Worm (Caenorhabditis elegans) whole organism, L2 larva: ENCODE data around the gene fbxa-4.
A peak's percentile ranks its signal among the peaks of the same experiment; 100 is the strongest.

Experiments used
- C34F6.9 ChIP-seq: fragments of 150-350 bp; optimal IDR thresholded peaks from 2 replicates; lab custom pipeline; 2014; ENCODE audit warnings: missing biosample characterization, missing genetic modification characterization
- F13H6.1 ChIP-seq: sonication (generic microtip); optimal IDR thresholded peaks from 2 replicates; lab custom pipeline; 2016; ENCODE audit warnings: missing genetic modification characterization, missing compliant biosample characterization
- R02D3.7 ChIP-seq: fragments of 150-350 bp; optimal IDR thresholded peaks from 2 replicates; lab custom pipeline; 2014; ENCODE audit warnings: missing biosample characterization, missing genetic modification characterization
- alr-1 ChIP-seq: fragments of 150-350 bp; optimal IDR thresholded peaks from 2 replicates; lab custom pipeline; 2014; ENCODE audit warnings: missing biosample characterization, missing genetic modification characterization
- aly-2 ChIP-seq: fragments of 150-350 bp; optimal IDR thresholded peaks from 2 replicates; lab custom pipeline; 2014; ENCODE audit warnings: missing biosample characterization, missing genetic modification characterization
- blmp-1 ChIP-seq: sonication (generic microtip); optimal IDR thresholded peaks from 2 replicates; lab custom pipeline; 2017; ENCODE audit warnings: missing genetic modification characterization, mild to moderate bottlenecking, missing compliant biosample characterization, antibody characterized with exemption, moderate library complexity; ENCODE audit not compliant: insufficient read depth
- ceh-16 ChIP-seq: fragments of 150-350 bp; optimal IDR thresholded peaks from 2 replicates; lab custom pipeline; 2014; ENCODE audit warnings: missing biosample characterization, missing genetic modification characterization
- ceh-82 ChIP-seq: fragments of 150-350 bp; optimal IDR thresholded peaks from 2 replicates; lab custom pipeline; 2014; ENCODE audit warnings: missing biosample characterization, missing genetic modification characterization
- crh-2 ChIP-seq: sonication (generic microtip); optimal IDR thresholded peaks from 2 replicates; lab custom pipeline; 2017; ENCODE audit warnings: missing biosample characterization, missing genetic modification characterization
- elt-1 ChIP-seq: fragments of 150-350 bp; optimal IDR thresholded peaks from 2 replicates; lab custom pipeline; 2014; ENCODE audit warnings: missing biosample characterization, missing genetic modification characterization
- elt-3 ChIP-seq: sonication (generic microtip); optimal IDR thresholded peaks from 2 replicates; lab custom pipeline; 2017; ENCODE audit warnings: missing biosample characterization, missing genetic modification characterization
- fos-1 ChIP-seq: fragments of 150-350 bp; optimal IDR thresholded peaks from 2 replicates; lab custom pipeline; 2014; ENCODE audit warnings: missing biosample characterization, missing genetic modification characterization
- gmeb-1 ChIP-seq: fragments of 150-350 bp; optimal IDR thresholded peaks from 2 replicates; lab custom pipeline; 2014; ENCODE audit warnings: missing biosample characterization, missing genetic modification characterization
- lin-11 ChIP-seq: fragments of 150-350 bp; sonication (generic microtip); optimal IDR thresholded peaks from 2 replicates; lab custom pipeline; 2014; ENCODE audit warnings: missing biosample characterization, missing genetic modification characterization, inconsistent platforms, mixed read lengths
- lin-13 ChIP-seq: fragments of 150-350 bp; optimal IDR thresholded peaks from 2 replicates; lab custom pipeline; 2014; ENCODE audit warnings: missing biosample characterization, missing genetic modification reagents, missing genetic modification characterization
- lin-39 ChIP-seq: fragments of 150-350 bp; optimal IDR thresholded peaks from 2 replicates; lab custom pipeline; 2014; ENCODE audit warnings: missing biosample characterization, missing genetic modification reagents, missing genetic modification characterization
- lsy-2 ChIP-seq, 2 experiments: fragments of 150-350 bp in 1 of 2; sonication (generic microtip) in 1 of 2; optimal IDR thresholded peaks; 2 replicates each; lab custom pipeline; 2014 to 2017; ENCODE audit warnings: missing biosample characterization in 2 of 2, missing genetic modification characterization in 2 of 2
- mab-5 ChIP-seq: fragments of 150-350 bp; optimal IDR thresholded peaks from 2 replicates; lab custom pipeline; 2014; ENCODE audit warnings: missing biosample characterization, missing genetic modification characterization
- mdl-1 ChIP-seq, 2 experiments: fragments of 150-350 bp in 1 of 2; sonication (generic microtip) in 1 of 2; optimal IDR thresholded peaks; 2 replicates each; lab custom pipeline; 2017; ENCODE audit warnings: missing biosample characterization in 2 of 2, missing genetic modification characterization in 2 of 2
- nhr-10 ChIP-seq: sonication (generic microtip); optimal IDR thresholded peaks from 2 replicates; lab custom pipeline; 2017; ENCODE audit warnings: missing biosample characterization, missing genetic modification characterization
- nhr-12 ChIP-seq: fragments of 150-350 bp; optimal IDR thresholded peaks from 2 replicates; lab custom pipeline; 2014; ENCODE audit warnings: missing biosample characterization, missing genetic modification characterization
- nhr-129 ChIP-seq: fragments of 150-350 bp; optimal IDR thresholded peaks from 2 replicates; lab custom pipeline; 2014; ENCODE audit warnings: missing biosample characterization, missing genetic modification characterization
- nhr-23 ChIP-seq: fragments of 150-350 bp; optimal IDR thresholded peaks from 2 replicates; lab custom pipeline; 2014; ENCODE audit warnings: missing biosample characterization, missing genetic modification reagents, missing genetic modification characterization
- nhr-25 ChIP-seq: fragments of 150-350 bp; sonication (generic microtip); optimal IDR thresholded peaks from 3 replicates; lab custom pipeline; 2014; ENCODE audit warnings: missing biosample characterization, missing genetic modification characterization
- nhr-77 ChIP-seq: fragments of 150-350 bp; optimal IDR thresholded peaks from 2 replicates; lab custom pipeline; 2014; ENCODE audit warnings: missing biosample characterization, missing genetic modification characterization
- peb-1 ChIP-seq: fragments of 150-350 bp; optimal IDR thresholded peaks from 2 replicates; lab custom pipeline; 2014; ENCODE audit warnings: missing biosample characterization, missing genetic modification characterization
- sem-4 ChIP-seq: fragments of 150-350 bp; optimal IDR thresholded peaks from 2 replicates; lab custom pipeline; 2014; ENCODE audit warnings: missing biosample characterization, missing genetic modification reagents, missing genetic modification characterization
- skn-1 ChIP-seq: sonication (generic microtip); optimal IDR thresholded peaks from 2 replicates; lab custom pipeline; 2017; ENCODE audit warnings: missing biosample characterization, missing genetic modification characterization
- sma-3 ChIP-seq: sonication (generic microtip); optimal IDR thresholded peaks from 2 replicates; lab custom pipeline; 2016; ENCODE audit warnings: missing genetic modification reagents, missing genetic modification characterization, missing compliant biosample characterization
- unc-55 ChIP-seq: fragments of 150-350 bp; sonication (generic microtip); optimal IDR thresholded peaks from 3 replicates; lab custom pipeline; 2014; ENCODE audit warnings: missing biosample characterization, missing genetic modification reagents, missing genetic modification characterization
- unc-62 ChIP-seq: fragments of 150-350 bp; optimal IDR thresholded peaks from 2 replicates; lab custom pipeline; 2014; ENCODE audit warnings: missing biosample characterization, missing genetic modification reagents, missing genetic modification characterization
- ztf-1 ChIP-seq: fragments of 200-800 bp; sonication (Bioruptor generic); conservative IDR thresholded peaks from 2 replicates; pipeline ENCODE4 v1.3.6; 2022; ENCODE audit warnings: missing genetic modification characterization, missing compliant biosample characterization
- ztf-11 ChIP-seq: sonication (generic microtip); optimal IDR thresholded peaks from 2 replicates; lab custom pipeline; 2017; ENCODE audit warnings: missing biosample characterization, missing genetic modification characterization
- ztf-4 ChIP-seq: fragments of 150-350 bp; optimal IDR thresholded peaks from 2 replicates; lab custom pipeline; 2014; ENCODE audit warnings: missing biosample characterization, missing genetic modification characterization

Gene fbxa-4

DNA sequence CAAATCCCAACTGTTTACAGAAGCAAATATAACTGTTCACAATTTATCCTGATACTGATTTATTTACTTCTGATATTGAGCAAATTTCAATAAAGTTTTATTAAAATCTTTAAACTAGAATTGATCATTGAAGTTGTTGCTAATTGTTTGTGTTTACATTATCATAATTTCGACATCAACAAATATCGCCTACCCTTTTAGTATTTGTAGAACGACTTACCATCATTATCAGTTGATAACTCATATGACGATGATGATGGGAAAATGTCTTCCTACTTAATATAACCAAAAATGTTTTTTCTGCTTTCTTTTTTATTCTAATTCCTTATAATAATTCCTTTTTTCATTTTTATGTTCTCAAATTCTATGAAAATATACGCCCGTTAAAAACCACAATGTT, 5.4 kb upstream of the fbxa-4 start:
- TF ChIP-seq gmeb-1 (tag; lab: Kevin White, UChicago) = peak; percentile 1
- peak; percentile 38 for TF ChIP-seq fos-1
- no peak for TF ChIP-seq lsy-2 (tag; optimal IDR thresholded peaks at IDR 0.05; lab: Kevin White, UChicago)
- TF ChIP-seq lin-11 = no peak
- TF ChIP-seq crh-2 (tag; lab: Kevin White, UChicago) = peak; percentile 2
- no peak for TF ChIP-seq blmp-1 (tag; lab: Kevin White, UChicago)
- TF ChIP-seq nhr-129 = peak; percentile 76
- no peak for TF ChIP-seq ztf-11 (tag; lab: Kevin White, UChicago)
- no peak for TF ChIP-seq ceh-82 (tag; lab: Kevin White, UChicago)
- TF ChIP-seq unc-55 = no peak

DNA sequence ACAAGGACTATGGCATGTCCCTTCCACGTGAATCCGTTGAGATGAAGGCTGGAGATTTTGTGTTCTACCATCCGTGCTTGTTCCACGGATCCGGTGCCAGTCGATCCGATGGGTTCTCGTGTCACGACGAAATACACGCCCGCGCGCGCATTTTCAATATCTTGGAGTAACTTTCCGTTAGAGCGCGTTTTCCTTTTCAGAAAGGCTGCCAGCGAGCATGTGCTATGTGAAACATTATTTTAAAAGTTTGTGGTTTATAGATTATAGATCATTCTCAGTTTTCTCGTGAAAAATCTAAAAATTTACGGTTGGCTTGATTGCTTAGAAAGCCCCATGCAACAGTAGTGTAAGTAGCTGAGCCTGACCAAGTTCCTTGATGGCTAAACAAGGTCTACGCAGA, 3.5 kb upstream of the fbxa-4 start, which contains the start of gene fbxc-20:
fbxc-20 (plus strand) TSS at position 301 of the 400 bp plus-strand sequence.
- TF ChIP-seq lin-39 (tag; lab: Kevin White, UChicago) (no peak), R02D3.7 (tag; lab: Kevin White, UChicago) (no peak), alr-1 (tag; lab: Kevin White, UChicago) (no peak), unc-55 (no peak), nhr-12 (tag; lab: Kevin White, UChicago) (no peak), sma-3 (GFP tag; lab: Kevin White, UChicago) (no peak), F13H6.1 (no peak), gmeb-1 (tag; lab: Kevin White, UChicago) (no peak), C34F6.9 (no peak)

DNA sequence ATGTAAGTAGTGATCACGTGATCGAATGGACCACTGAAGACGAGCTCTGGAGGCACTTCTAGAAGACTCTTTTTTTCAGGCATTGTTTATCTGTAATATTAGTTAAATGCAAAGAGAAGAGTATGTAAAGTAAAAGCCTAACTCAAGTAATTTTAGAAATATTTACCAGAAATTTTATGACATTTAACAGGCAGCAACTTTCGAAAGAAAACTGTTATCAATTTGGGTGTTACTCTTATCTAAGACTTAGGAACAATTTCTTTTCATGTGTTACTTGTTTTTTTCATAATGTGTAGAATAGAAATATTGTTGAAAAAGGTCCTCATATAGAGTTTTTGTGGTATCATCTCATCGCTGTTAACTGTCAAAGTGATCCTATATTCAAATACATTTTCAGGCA, 2.6 kb upstream of the fbxa-4 start, which contains the start of the genes F42G2.5 and F42G2.7:
F42G2.5 (minus strand) TSS at position 101 of the 400 bp plus-strand sequence.
F42G2.7 (plus strand) TSS at position 270 of the 400 bp plus-strand sequence.
- TF ChIP-seq gmeb-1 (tag; lab: Kevin White, UChicago) = peak; percentile 5
- TF ChIP-seq fos-1 = peak; percentile 32
- TF ChIP-seq unc-62 (GFP tag; lab: Kevin White, UChicago) = no peak
- TF ChIP-seq, all 48 proteins: peak for 2

DNA sequence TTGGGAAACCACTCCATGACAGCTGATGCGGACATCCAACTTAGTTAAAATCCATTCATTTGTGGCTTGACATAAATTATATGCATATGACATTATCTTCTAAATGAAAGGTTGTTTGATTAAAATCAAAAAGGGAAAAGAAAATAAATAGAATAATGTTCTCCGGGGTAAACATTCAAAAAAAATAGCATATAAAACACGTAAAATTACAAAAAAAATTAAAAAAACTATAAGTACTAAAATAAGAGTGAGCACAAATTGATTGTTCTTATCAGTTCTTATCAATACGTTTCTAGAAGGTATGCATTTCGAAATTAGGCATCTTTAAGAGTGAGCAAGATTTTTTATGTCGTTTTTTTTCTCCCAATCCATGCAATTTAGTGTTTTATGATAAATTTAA, 2.7 kb downstream of the fbxa-4 start, which contains the start of gene fbxa-182:
fbxa-182 (minus strand) TSS at position 101 of the 400 bp plus-strand sequence.
- TF ChIP-seq elt-3 (tag; lab: Kevin White, UChicago) (no peak), ceh-82 (tag; lab: Kevin White, UChicago) (no peak), ztf-4 (no peak), lin-39 (tag; lab: Kevin White, UChicago) (no peak), peb-1 (tag; lab: Kevin White, UChicago) (no peak), ztf-11 (tag; lab: Kevin White, UChicago) (no peak), skn-1 (tag; lab: Kevin White, UChicago) (no peak), aly-2 (tag; lab: Kevin White, UChicago) (no peak), unc-62 (GFP tag; lab: Kevin White, UChicago) (no peak), fos-1 (no peak), unc-55 (no peak), gmeb-1 (tag; lab: Kevin White, UChicago) (no peak), R02D3.7 (tag; lab: Kevin White, UChicago) (no peak), nhr-77 (tag; lab: Kevin White, UChicago) (no peak), mdl-1 (tag; optimal IDR thresholded peaks at IDR 0.05; lab: Kevin White, UChicago) (no peak)

DNA sequence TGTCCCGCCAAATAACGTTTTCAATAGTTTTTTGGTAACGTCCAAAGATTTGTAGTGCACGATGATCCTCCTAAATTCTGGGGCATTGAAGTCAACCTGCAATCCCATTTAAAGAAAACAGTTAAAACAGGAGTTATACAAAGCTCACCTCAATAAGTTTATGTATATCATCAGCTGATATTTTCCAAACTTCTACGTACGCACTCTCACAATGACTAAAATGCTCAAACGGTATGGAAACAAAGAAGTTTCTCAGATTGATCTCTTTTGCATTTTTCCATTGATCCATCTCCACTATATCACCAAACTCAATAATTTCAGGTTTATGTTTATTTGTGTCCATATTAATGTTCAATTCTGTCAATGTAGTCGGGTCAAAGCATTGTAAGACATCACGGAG, 3.8 kb downstream of the fbxa-4 start:
- TF ChIP-seq nhr-129 (no peak), blmp-1 (tag; lab: Kevin White, UChicago) (no peak), gmeb-1 (tag; lab: Kevin White, UChicago) (no peak), peb-1 (tag; lab: Kevin White, UChicago) (no peak), nhr-12 (tag; lab: Kevin White, UChicago) (no peak), nhr-25 (tag; lab: Kevin White, UChicago) (no peak), ztf-1 (GFP tag; lab: Robert Waterston, UW) (no peak), nhr-23 (no peak), R02D3.7 (tag; lab: Kevin White, UChicago) (no peak), elt-3 (tag; lab: Kevin White, UChicago) (no peak)
- TF ChIP-seq, all 48 proteins: peak for 0

DNA sequence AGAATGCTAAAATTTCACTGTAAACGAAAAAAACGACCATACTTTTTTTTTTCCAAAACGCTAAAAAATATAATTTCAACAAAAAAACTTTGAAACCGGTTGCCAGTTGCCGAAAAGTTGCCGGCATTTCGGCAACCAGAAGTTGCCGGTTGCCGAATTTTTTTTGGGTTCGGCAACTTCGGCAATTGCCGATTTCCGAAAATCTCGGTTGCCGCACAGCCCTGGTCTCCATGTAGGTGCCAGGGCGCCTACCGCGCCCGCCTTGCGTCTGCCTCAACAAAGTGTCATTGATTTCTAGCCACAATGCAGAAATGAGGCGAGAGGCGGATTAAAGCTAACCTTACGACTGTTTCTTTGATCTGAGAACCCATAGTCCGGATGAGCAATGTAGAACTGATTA, 4.2 kb downstream of the fbxa-4 start:
- no peak for TF ChIP-seq F13H6.1
- TF ChIP-seq nhr-10 (tag; lab: Kevin White, UChicago) = no peak
- TF ChIP-seq nhr-12 (tag; lab: Kevin White, UChicago) = no peak
- no peak for TF ChIP-seq unc-62 (GFP tag; lab: Kevin White, UChicago)
- no peak for TF ChIP-seq mab-5 (tag; lab: Kevin White, UChicago)
- TF ChIP-seq aly-2 (tag; lab: Kevin White, UChicago) = no peak
- TF ChIP-seq ceh-16 (tag; lab: Kevin White, UChicago) = no peak
- no peak for TF ChIP-seq skn-1 (tag; lab: Kevin White, UChicago)
- no peak for TF ChIP-seq nhr-25 (tag; lab: Kevin White, UChicago)
- TF ChIP-seq elt-3 (tag; lab: Kevin White, UChicago) = no peak
- no peak for TF ChIP-seq fos-1
- no peak for TF ChIP-seq lin-13 (GFP tag; lab: Kevin White, UChicago)
- TF ChIP-seq elt-1 (tag; lab: Kevin White, UChicago) = no peak
- no peak for TF ChIP-seq blmp-1 (tag; lab: Kevin White, UChicago)
- no peak for TF ChIP-seq nhr-23
- no peak for TF ChIP-seq peb-1 (tag; lab: Kevin White, UChicago)
- TF ChIP-seq sem-4 (tag; lab: Kevin White, UChicago) = no peak
